Worm (Caenorhabditis elegans) whole organism, L4 larva: ENCODE results near the gene npl-10.

ENCODE experiments used
- Y5F2A.4 ChIP-seq: fragments of 200-800 bp; sonication (Bioruptor generic); optimal IDR thresholded peaks from 2 replicates; lab custom pipeline; 2018; ENCODE audit warnings: mild to moderate bottlenecking, missing genetic modification characterization, missing compliant biosample characterization
- daf-8 ChIP-seq: fragments of 200-800 bp; sonication (Bioruptor generic); IDR thresholded peaks from 2 replicates; pipeline ENCODE4 v1.3.6; 2022; ENCODE audit warnings: missing genetic modification characterization, missing compliant biosample characterization
- mdl-1 ChIP-seq, 2 experiments: fragments of 150-350 bp in 1 of 2; sonication (generic microtip) in 1 of 2; optimal IDR thresholded peaks; 2 replicates each; lab custom pipeline; 2014 to 2017; ENCODE audit warnings: missing biosample characterization in 2 of 2, missing genetic modification characterization in 2 of 2
- nhr-237 ChIP-seq: sonication (generic microtip); optimal IDR thresholded peaks from 2 replicates; lab custom pipeline; 2017; ENCODE audit warnings: missing biosample characterization, missing genetic modification characterization
- nhr-77 ChIP-seq: fragments of 150-350 bp; optimal IDR thresholded peaks from 2 replicates; lab custom pipeline; 2014; ENCODE audit warnings: missing biosample characterization, missing genetic modification characterization
- pha-4 ChIP-seq, 2 experiments: fragments of 150-350 bp in 1 of 2; fragments of 200-800 bp in 1 of 2; sonication (Bioruptor generic) in 1 of 2; IDR thresholded peaks in 1 of 2; optimal IDR thresholded peaks in 1 of 2; 2 replicates each; pipeline versions ENCODE4 v1.3.6 to Lab custom; 2014 to 2022; ENCODE audit warnings: missing genetic modification characterization in 2 of 2, missing genetic modification reagents in 2 of 2, missing biosample characterization in 1 of 2, missing compliant biosample characterization in 1 of 2

DNA sequence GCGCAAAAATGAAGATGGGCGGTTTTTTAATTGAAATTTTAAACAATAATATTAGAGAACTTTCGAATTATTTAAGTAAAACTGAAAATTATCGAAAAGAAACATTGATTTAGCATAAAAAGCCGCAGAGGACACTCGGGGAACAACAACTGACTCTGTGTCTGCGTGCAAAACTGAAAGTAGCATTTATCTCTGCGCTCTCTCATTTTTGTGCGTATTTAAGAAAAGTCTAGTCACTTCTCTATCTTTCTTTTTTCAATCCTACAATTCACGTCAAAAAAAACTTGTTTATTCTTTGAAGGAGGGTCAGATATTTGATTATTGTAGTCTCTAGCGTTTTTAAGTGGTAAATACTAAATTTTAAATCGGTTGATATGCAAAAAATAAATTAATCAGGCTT lies 27.5 kb downstream of the npl-10 start:
- peak; percentile 5 for TF ChIP-seq nhr-77
- no peak for TF ChIP-seq daf-8
- TF ChIP-seq pha-4 (GFP tag; IDR thresholded peaks at IDR 0.05; lab: Robert Waterston, UW) = no peak
- TF ChIP-seq pha-4 (tag; optimal IDR thresholded peaks at IDR 0.05; lab: Kevin White, UChicago) = no peak
- no peak for TF ChIP-seq Y5F2A.4 (GFP tag; lab: Kevin White, UChicago)
- no peak for TF ChIP-seq mdl-1 (tag; optimal IDR thresholded peaks at IDR 0.05; lab: Kevin White, UChicago)
- no peak for TF ChIP-seq nhr-237 (tag; lab: Kevin White, UChicago)
